Worm (Caenorhabditis elegans) whole organism, late embryonic: ENCODE results near the gene srh-76.

ENCODE experiments used
- C38D4.7 ChIP-seq: fragments of 200-800 bp; sonication (Bioruptor generic); optimal IDR thresholded peaks from 2 replicates; lab custom pipeline; 2018; ENCODE audit warnings: mild to moderate bottlenecking, missing genetic modification characterization, moderate library complexity, missing compliant biosample characterization
- F13H6.1 ChIP-seq: sonication (generic microtip); optimal IDR thresholded peaks from 2 replicates; lab custom pipeline; 2016; ENCODE audit warnings: missing genetic modification characterization, missing compliant biosample characterization
- T23F11.4 ChIP-seq: fragments of 200-800 bp; sonication (Bioruptor generic); optimal IDR thresholded peaks from 2 replicates; lab custom pipeline; 2018; ENCODE audit warnings: mild to moderate bottlenecking, missing genetic modification characterization, missing compliant biosample characterization
- Y22D7AL.16 ChIP-seq: sonication (generic microtip); optimal IDR thresholded peaks from 2 replicates; lab custom pipeline; 2016; ENCODE audit warnings: missing genetic modification characterization, missing compliant biosample characterization
- ahr-1 ChIP-seq: sonication (generic microtip); optimal IDR thresholded peaks from 2 replicates; lab custom pipeline; 2016; ENCODE audit warnings: missing genetic modification characterization, missing compliant biosample characterization
- ceh-14 ChIP-seq: sonication (generic microtip); optimal IDR thresholded peaks from 2 replicates; lab custom pipeline; 2016; ENCODE audit warnings: missing genotype, missing genetic modification characterization, missing compliant biosample characterization
- ceh-18 ChIP-seq: sonication (generic microtip); optimal IDR thresholded peaks from 2 replicates; lab custom pipeline; 2016; ENCODE audit warnings: missing genetic modification characterization, missing compliant biosample characterization
- ceh-19 ChIP-seq: fragments of 200-800 bp; sonication (Bioruptor generic); optimal IDR thresholded peaks from 2 replicates; lab custom pipeline; 2018; ENCODE audit warnings: mild to moderate bottlenecking, missing genetic modification characterization, missing compliant biosample characterization
- ceh-24 ChIP-seq: sonication (generic microtip); optimal IDR thresholded peaks from 2 replicates; lab custom pipeline; 2016; ENCODE audit warnings: mild to moderate bottlenecking, missing genetic modification characterization, missing compliant biosample characterization
- ceh-30 ChIP-seq: fragments of 150-350 bp; optimal IDR thresholded peaks from 2 replicates; lab custom pipeline; 2014; ENCODE audit warnings: missing biosample characterization, missing genetic modification characterization
- ceh-45 ChIP-seq: fragments of 200-800 bp; sonication (Bioruptor generic); IDR thresholded peaks from 2 replicates; pipeline ENCODE4 v1.3.6; 2022; ENCODE audit warnings: missing genetic modification reagents, missing genetic modification characterization, missing compliant biosample characterization
- ceh-48 ChIP-seq: sonication (generic microtip); optimal IDR thresholded peaks from 2 replicates; lab custom pipeline; 2016; ENCODE audit warnings: missing genetic modification characterization, inconsistent platforms, missing compliant biosample characterization
- ceh-9 ChIP-seq: sonication (generic microtip); optimal IDR thresholded peaks from 2 replicates; lab custom pipeline; 2016; ENCODE audit warnings: mild to moderate bottlenecking, missing genetic modification characterization, inconsistent platforms, missing compliant biosample characterization
- che-1 ChIP-seq: sonication (generic microtip); optimal IDR thresholded peaks from 2 replicates; lab custom pipeline; 2016; ENCODE audit warnings: mild to moderate bottlenecking, missing genetic modification characterization, missing compliant biosample characterization
- dmd-4 ChIP-seq: sonication (generic microtip); optimal IDR thresholded peaks from 2 replicates; lab custom pipeline; 2016; ENCODE audit warnings: borderline replicate concordance, missing genetic modification characterization, missing compliant biosample characterization
- dve-1 ChIP-seq: sonication (generic microtip); optimal IDR thresholded peaks from 2 replicates; lab custom pipeline; 2017; ENCODE audit warnings: antibody characterized with exemption, mild to moderate bottlenecking, missing genetic modification characterization, missing compliant biosample characterization
- elt-2 ChIP-seq: sonication (generic microtip); optimal IDR thresholded peaks from 2 replicates; lab custom pipeline; 2016; ENCODE audit warnings: missing genetic modification reagents, missing genetic modification characterization, missing compliant biosample characterization
- elt-4 ChIP-seq: sonication (generic microtip); optimal IDR thresholded peaks from 2 replicates; lab custom pipeline; 2016; ENCODE audit warnings: missing genetic modification characterization, missing compliant biosample characterization
- eyg-1 ChIP-seq: sonication (generic microtip); optimal IDR thresholded peaks from 2 replicates; lab custom pipeline; 2016; ENCODE audit warnings: missing genotype, missing genetic modification characterization, missing compliant biosample characterization
- fkh-10 ChIP-seq: fragments of 150-350 bp; optimal IDR thresholded peaks from 2 replicates; lab custom pipeline; 2014; ENCODE audit warnings: missing biosample characterization, missing genetic modification reagents, missing genetic modification characterization
- fkh-6 ChIP-seq: sonication (generic microtip); optimal IDR thresholded peaks from 2 replicates; lab custom pipeline; 2016; ENCODE audit warnings: missing genetic modification characterization, missing compliant biosample characterization
- gmeb-2 ChIP-seq: sonication (generic microtip); optimal IDR thresholded peaks from 2 replicates; lab custom pipeline; 2016; ENCODE audit warnings: missing genetic modification characterization, inconsistent platforms, missing compliant biosample characterization
- hlh-13 ChIP-seq: fragments of 200-800 bp; sonication (Bioruptor generic); optimal IDR thresholded peaks from 2 replicates; lab custom pipeline; 2018; ENCODE audit warnings: mild to moderate bottlenecking, missing genetic modification characterization, missing compliant biosample characterization
- hlh-6 ChIP-seq: sonication (generic microtip); optimal IDR thresholded peaks from 2 replicates; lab custom pipeline; 2016; ENCODE audit warnings: missing genotype, missing genetic modification characterization, missing compliant biosample characterization
- hlh-8 ChIP-seq: sonication (generic microtip); optimal IDR thresholded peaks from 2 replicates; lab custom pipeline; 2016; ENCODE audit warnings: missing genotype, missing genetic modification characterization, missing compliant biosample characterization
- lim-6 ChIP-seq: sonication (generic microtip); optimal IDR thresholded peaks from 2 replicates; lab custom pipeline; 2016; ENCODE audit warnings: missing genetic modification characterization, missing compliant biosample characterization
- nfya-1 ChIP-seq: sonication (generic microtip); optimal IDR thresholded peaks from 2 replicates; lab custom pipeline; 2017; ENCODE audit warnings: missing genetic modification characterization, mild to moderate bottlenecking, missing compliant biosample characterization, antibody characterized with exemption, moderate library complexity
- nhr-11 ChIP-seq: fragments of 150-350 bp; optimal IDR thresholded peaks from 2 replicates; lab custom pipeline; 2014; ENCODE audit warnings: missing biosample characterization, missing genetic modification characterization
- nhr-232 ChIP-seq: sonication (generic microtip); optimal IDR thresholded peaks from 2 replicates; lab custom pipeline; 2016; ENCODE audit warnings: missing genetic modification characterization, missing compliant biosample characterization
- npax-4 ChIP-seq: sonication (generic microtip); optimal IDR thresholded peaks from 2 replicates; lab custom pipeline; 2016; ENCODE audit warnings: missing genetic modification characterization, missing compliant biosample characterization
- odd-2 ChIP-seq: sonication (generic microtip); optimal IDR thresholded peaks from 2 replicates; lab custom pipeline; 2017; ENCODE audit warnings: antibody characterized with exemption, mild to moderate bottlenecking, missing genetic modification characterization, missing compliant biosample characterization
- pag-3 ChIP-seq: sonication (generic microtip); optimal IDR thresholded peaks from 2 replicates; lab custom pipeline; 2016; ENCODE audit warnings: missing compliant biosample characterization, missing genetic modification characterization, borderline replicate concordance
- pat-9 ChIP-seq: fragments of 200-800 bp; sonication (Bioruptor generic); optimal IDR thresholded peaks from 2 replicates; lab custom pipeline; 2018; ENCODE audit warnings: mild to moderate bottlenecking, missing genetic modification characterization, moderate library complexity, missing compliant biosample characterization
- pax-1 ChIP-seq: fragments of 150-350 bp; optimal IDR thresholded peaks from 2 replicates; lab custom pipeline; 2014; ENCODE audit warnings: missing biosample characterization, missing genetic modification characterization
- pha-2 ChIP-seq: sonication (generic microtip); optimal IDR thresholded peaks from 2 replicates; lab custom pipeline; 2017; ENCODE audit warnings: mild to moderate bottlenecking, missing genetic modification characterization, missing compliant biosample characterization
- pros-1 ChIP-seq: fragments of 150-350 bp; optimal IDR thresholded peaks from 2 replicates; lab custom pipeline; 2014; ENCODE audit warnings: missing biosample characterization, missing genetic modification reagents, missing genetic modification characterization
- ref-2 ChIP-seq: sonication (generic microtip); optimal IDR thresholded peaks from 2 replicates; lab custom pipeline; 2016; ENCODE audit warnings: missing genetic modification characterization, missing compliant biosample characterization
- rnt-1 ChIP-seq: sonication (generic microtip); optimal IDR thresholded peaks from 2 replicates; lab custom pipeline; 2016; ENCODE audit warnings: missing genetic modification characterization, missing compliant biosample characterization
- sdc-2 ChIP-seq: sonication (generic microtip); optimal IDR thresholded peaks from 2 replicates; lab custom pipeline; 2016; ENCODE audit warnings: missing genotype, missing genetic modification characterization, missing compliant biosample characterization
- sox-2 ChIP-seq: fragments of 200-800 bp; sonication (Bioruptor generic); IDR thresholded peaks from 2 replicates; pipeline ENCODE4 v1.3.6; 2022; ENCODE audit warnings: missing genetic modification reagents, missing genetic modification characterization, missing compliant biosample characterization
- syd-9 ChIP-seq: sonication (generic microtip); optimal IDR thresholded peaks from 2 replicates; lab custom pipeline; 2016; ENCODE audit warnings: mild to moderate bottlenecking, missing genetic modification characterization, moderate library complexity, missing compliant biosample characterization
- tbx-2 ChIP-seq: sonication (generic microtip); optimal IDR thresholded peaks from 2 replicates; lab custom pipeline; 2016; ENCODE audit warnings: missing genetic modification characterization, missing compliant biosample characterization
- tbx-7 ChIP-seq: sonication (generic microtip); optimal IDR thresholded peaks from 2 replicates; lab custom pipeline; 2016; ENCODE audit warnings: missing genotype, missing genetic modification characterization, missing compliant biosample characterization
- ttx-3 ChIP-seq: sonication (generic microtip); optimal IDR thresholded peaks from 2 replicates; lab custom pipeline; 2016; ENCODE audit warnings: missing genetic modification reagents, missing genetic modification characterization, missing compliant biosample characterization
- unc-3 ChIP-seq, 2 experiments: fragments of 200-800 bp in 1 of 2; sonication (Bioruptor generic) in 1 of 2; sonication (generic microtip) in 1 of 2; conservative IDR thresholded peaks in 1 of 2; optimal IDR thresholded peaks in 1 of 2; 2 replicates each; pipeline versions ENCODE4 v1.3.6 to Lab custom; 2016 to 2022; ENCODE audit warnings: missing compliant biosample characterization in 2 of 2, missing genetic modification characterization in 2 of 2, missing genetic modification reagents in 1 of 2
- unc-55 ChIP-seq: sonication (generic microtip); optimal IDR thresholded peaks from 2 replicates; lab custom pipeline; 2017; ENCODE audit warnings: missing biosample characterization, missing genetic modification reagents, missing genetic modification characterization
- ztf-16 ChIP-seq: sonication (generic microtip); optimal IDR thresholded peaks from 2 replicates; lab custom pipeline; 2017; ENCODE audit warnings: missing genetic modification characterization, missing compliant biosample characterization

Gene srh-76

ce11 chrV:5790497-5791280 lies 42.9 kb upstream of the srh-76 start, which contains the start of the genes nhr-142 and F44E7.9 (continued):
- TF ChIP-seq syd-9 (tag; lab: Kevin White, UChicago) (peak; percentile 66), Y22D7AL.16 (no peak), ttx-3 (tag; lab: Kevin White, UChicago) (peak; percentile 21), ahr-1 (tag; lab: Kevin White, UChicago) (peak; percentile 15), lim-6 (peak; percentile 50), T23F11.4 (GFP tag; lab: Kevin White, UChicago) (peak; percentile 26), pax-1 (tag; lab: Kevin White, UChicago) (no peak), sdc-2 (tag; lab: Kevin White, UChicago) (peak; percentile 18), hlh-8 (tag; lab: Kevin White, UChicago) (peak; percentile 2), F13H6.1 (tag; lab: Kevin White, UChicago) (peak; percentile 64), nhr-232 (tag; lab: Kevin White, UChicago) (peak; percentile 10), elt-4 (tag; lab: Kevin White, UChicago) (no peak), pha-2 (tag; lab: Kevin White, UChicago) (peak; percentile 48), hlh-13 (GFP tag; lab: Kevin White, UChicago) (no peak), ceh-30 (tag; lab: Kevin White, UChicago) (peak; percentile 0), che-1 (tag; lab: Kevin White, UChicago) (peak; percentile 22), unc-55 (GFP tag; lab: Kevin White, UChicago) (no peak), ceh-14 (peak; percentile 74), ceh-9 (no peak), odd-2 (tag; lab: Kevin White, UChicago) (no peak), pat-9 (tag; lab: Kevin White, UChicago) (peak; percentile 32), unc-3 (GFP tag; conservative IDR thresholded peaks at IDR 0.05; lab: Robert Waterston, UW) (no peak), unc-3 (tag; optimal IDR thresholded peaks at IDR 0.05; lab: Kevin White, UChicago) (peak; percentile 40), nhr-11 (tag; lab: Kevin White, UChicago) (no peak), ceh-24 (tag; lab: Kevin White, UChicago) (peak; percentile 13), rnt-1 (tag; lab: Kevin White, UChicago) (peak; percentile 64), ref-2 (tag; lab: Kevin White, UChicago) (peak; percentile 70), sox-2 (GFP tag; lab: Robert Waterston, UW) (no peak), tbx-2 (tag; lab: Kevin White, UChicago) (peak; percentile 71), ceh-48 (tag; lab: Kevin White, UChicago) (peak; percentile 8), ztf-16 (tag; lab: Kevin White, UChicago) (peak; percentile 60), dmd-4 (tag; lab: Kevin White, UChicago) (peak; percentile 47), tbx-7 (tag; lab: Kevin White, UChicago) (peak; percentile 63), pros-1 (tag; lab: Kevin White, UChicago) (no peak), hlh-6 (tag; lab: Kevin White, UChicago) (no peak), nfya-1 (peak; percentile 58), C38D4.7 (GFP tag; lab: Kevin White, UChicago) (no peak), npax-4 (peak; percentile 12), elt-2 (tag; lab: Kevin White, UChicago) (peak; percentile 79), ceh-19 (GFP tag; lab: Kevin White, UChicago) (peak; percentile 29), dve-1 (tag; lab: Kevin White, UChicago) (peak; percentile 9), eyg-1 (tag; lab: Kevin White, UChicago) (no peak), ceh-45 (peak; percentile 47; the same call in 1 of the 2 replicates), gmeb-2 (tag; lab: Kevin White, UChicago) (no peak), pag-3 (tag; lab: Kevin White, UChicago) (no peak), ceh-18 (tag; lab: Kevin White, UChicago) (peak; percentile 72), fkh-6 (tag; lab: Kevin White, UChicago) (no peak), fkh-10 (GFP tag; lab: Kevin White, UChicago) (no peak)
